Worm (Caenorhabditis elegans): ENCODE data around the gene Y53G8AR.8.
A peak's percentile ranks its signal among the peaks of the same experiment; 100 is the strongest.

Gene Y53G8AR.8

ce11 chrIII:3307379-3307778, 13.2 kb upstream of the Y53G8AR.8 start:
- TF ChIP-seq scrt-1 (GFP tag; IDR thresholded peaks at IDR 0.05): no peak
- TF ChIP-seq pes-1 (GFP tag; IDR thresholded peaks at IDR 0.05): no peak
- TF ChIP-seq hmbx-1 (tag; optimal IDR thresholded peaks at IDR 0.05): no peak
- TF ChIP-seq hnd-1 (tag; optimal IDR thresholded peaks at IDR 0.05): no peak
- no peak for TF ChIP-seq tbx-37 (GFP tag; conservative IDR thresholded peaks at IDR 0.05)
- no peak for TF ChIP-seq ets-7 (tag; optimal IDR thresholded peaks at IDR 0.05)
- TF ChIP-seq sea-1 (GFP tag; conservative IDR thresholded peaks at IDR 0.05): no peak

ce11 chrIII:3306322-3306721, 12.2 kb upstream of the Y53G8AR.8 start:
- no peak for TF ChIP-seq scrt-1 (GFP tag; IDR thresholded peaks at IDR 0.05)

ce11 chrIII:3304554-3304953, 10.4 kb upstream of the Y53G8AR.8 start:
- TF ChIP-seq tbx-11 (GFP tag; IDR thresholded peaks at IDR 0.05): no peak
- TF ChIP-seq aly-1 (tag; optimal IDR thresholded peaks at IDR 0.05): no peak
- no peak for TF ChIP-seq ets-7 (tag; optimal IDR thresholded peaks at IDR 0.05)
- no peak for TF ChIP-seq F13C5.2 (tag; optimal IDR thresholded peaks at IDR 0.05)
- no peak for TF ChIP-seq hnd-1 (tag; optimal IDR thresholded peaks at IDR 0.05)
- no peak for TF ChIP-seq pes-1 (GFP tag; IDR thresholded peaks at IDR 0.05)
- no peak for TF ChIP-seq ceh-13 (GFP tag; optimal IDR thresholded peaks at IDR 0.05)
- no peak for TF ChIP-seq hmbx-1 (tag; optimal IDR thresholded peaks at IDR 0.05)
- TF ChIP-seq sea-1 (GFP tag; conservative IDR thresholded peaks at IDR 0.05): no peak
- no peak for TF ChIP-seq ama-1 (optimal IDR thresholded peaks at IDR 0.05)
- TF ChIP-seq B0310.2 (tag; optimal IDR thresholded peaks at IDR 0.05): no peak
- no peak for TF ChIP-seq tbx-37 (GFP tag; conservative IDR thresholded peaks at IDR 0.05)
- TF ChIP-seq hmg-4 (GFP tag; optimal IDR thresholded peaks at IDR 0.05): no peak
- TF ChIP-seq ceh-36 (tag; optimal IDR thresholded peaks at IDR 0.05): no peak
- TF ChIP-seq scrt-1 (GFP tag; IDR thresholded peaks at IDR 0.05): no peak

- TF ChIP-seq tbx-37 (GFP tag; conservative IDR thresholded peaks at IDR 0.05) (no peak), ama-1 (optimal IDR thresholded peaks at IDR 0.05) (no peak), scrt-1 (GFP tag; IDR thresholded peaks at IDR 0.05) (no peak), ceh-13 (GFP tag; optimal IDR thresholded peaks at IDR 0.05) (no peak), flt-1 (GFP tag; IDR thresholded peaks at IDR 0.05) (no peak), sea-1 (GFP tag; conservative IDR thresholded peaks at IDR 0.05) (no peak), hmg-4 (GFP tag; optimal IDR thresholded peaks at IDR 0.05) (no peak), hnd-1 (tag; optimal IDR thresholded peaks at IDR 0.05) (no peak), tra-4 (tag; optimal IDR thresholded peaks at IDR 0.05) (no peak), pes-1 (GFP tag; IDR thresholded peaks at IDR 0.05) (no peak), B0310.2 (tag; optimal IDR thresholded peaks at IDR 0.05) (no peak), aly-1 (tag; optimal IDR thresholded peaks at IDR 0.05) (no peak)
Measured at ce11 chrIII:3297151-3297550, 3.0 kb upstream of the Y53G8AR.8 start, which contains the start of gene Y53G8AR.5. Gene Y53G8AR.5, plus strand, starts transcription at chrIII:3297451.

- no peak for TF ChIP-seq tbx-37 (GFP tag; conservative IDR thresholded peaks at IDR 0.05)
- no peak for TF ChIP-seq sea-1 (GFP tag; conservative IDR thresholded peaks at IDR 0.05)
- TF ChIP-seq tbx-11 (GFP tag; IDR thresholded peaks at IDR 0.05): no peak
- TF ChIP-seq flt-1 (GFP tag; IDR thresholded peaks at IDR 0.05): no peak
- no peak for TF ChIP-seq aly-1 (tag; optimal IDR thresholded peaks at IDR 0.05)
- TF ChIP-seq F13C5.2 (tag; optimal IDR thresholded peaks at IDR 0.05): no peak
- no peak for TF ChIP-seq ama-1 (optimal IDR thresholded peaks at IDR 0.05)
- no peak for TF ChIP-seq scrt-1 (GFP tag; IDR thresholded peaks at IDR 0.05)
- no peak for TF ChIP-seq ets-7 (tag; optimal IDR thresholded peaks at IDR 0.05)
Measured at ce11 chrIII:3281860-3282358, 12.2 kb downstream of the Y53G8AR.8 start, which contains the start of gene mfsd-8. Gene mfsd-8, plus strand, starts transcription at chrIII:3282308.

- TF ChIP-seq ets-7 (tag; optimal IDR thresholded peaks at IDR 0.05): no peak
- TF ChIP-seq tbx-11 (GFP tag; IDR thresholded peaks at IDR 0.05): no peak
- TF ChIP-seq B0310.2 (tag; optimal IDR thresholded peaks at IDR 0.05): no peak
- TF ChIP-seq ceh-36 (tag; optimal IDR thresholded peaks at IDR 0.05): no peak
- no peak for TF ChIP-seq tra-4 (tag; optimal IDR thresholded peaks at IDR 0.05)
- TF ChIP-seq hmbx-1 (tag; optimal IDR thresholded peaks at IDR 0.05): no peak
- TF ChIP-seq sea-1 (GFP tag; conservative IDR thresholded peaks at IDR 0.05): no peak
- TF ChIP-seq hmg-4 (GFP tag; optimal IDR thresholded peaks at IDR 0.05): no peak
- TF ChIP-seq F13C5.2 (tag; optimal IDR thresholded peaks at IDR 0.05): no peak
- no peak for TF ChIP-seq flt-1 (GFP tag; IDR thresholded peaks at IDR 0.05)
- TF ChIP-seq scrt-1 (GFP tag; IDR thresholded peaks at IDR 0.05): no peak
- TF ChIP-seq aly-1 (tag; optimal IDR thresholded peaks at IDR 0.05): no peak
- TF ChIP-seq ama-1 (optimal IDR thresholded peaks at IDR 0.05): no peak
- no peak for TF ChIP-seq tbx-37 (GFP tag; conservative IDR thresholded peaks at IDR 0.05)
- TF ChIP-seq pes-1 (GFP tag; IDR thresholded peaks at IDR 0.05): no peak
- TF ChIP-seq ceh-13 (GFP tag; optimal IDR thresholded peaks at IDR 0.05): no peak
- TF ChIP-seq hnd-1 (tag; optimal IDR thresholded peaks at IDR 0.05): no peak
Measured at ce11 chrIII:3279304-3279703, 14.8 kb downstream of the Y53G8AR.8 start.

ce11 chrIII:3278610-3279009, 15.5 kb downstream of the Y53G8AR.8 start, which contains the start of gene Y53G8AM.8:
Gene Y53G8AM.8, minus strand, starts transcription at chrIII:3278710.
- no peak for TF ChIP-seq ama-1 (optimal IDR thresholded peaks at IDR 0.05)
- no peak for TF ChIP-seq ceh-13 (GFP tag; optimal IDR thresholded peaks at IDR 0.05)
- TF ChIP-seq pes-1 (GFP tag; IDR thresholded peaks at IDR 0.05): no peak
- no peak for TF ChIP-seq sea-1 (GFP tag; conservative IDR thresholded peaks at IDR 0.05)

ce11 chrIII:3273141-3273540, 21.0 kb downstream of the Y53G8AR.8 start:
- TF ChIP-seq ceh-13 (GFP tag; optimal IDR thresholded peaks at IDR 0.05) (no peak), F13C5.2 (tag; optimal IDR thresholded peaks at IDR 0.05) (peak; percentile 6)

- TF ChIP-seq sea-1 (GFP tag; conservative IDR thresholded peaks at IDR 0.05): peak; percentile 56; the same call in 1 of the 2 replicates
- TF ChIP-seq hmg-4 (GFP tag; optimal IDR thresholded peaks at IDR 0.05): no peak
- peak; percentile 52 for TF ChIP-seq F13C5.2 (tag; optimal IDR thresholded peaks at IDR 0.05)
Measured at ce11 chrIII:3271682-3272081, 22.4 kb downstream of the Y53G8AR.8 start.

Data from whole organism, early embryonic.